Worm (Caenorhabditis elegans) whole organism, late embryonic: ENCODE measurements around the gene ppk-2.

Experiments
- ama-1 ChIP-seq: fragments of 150-350 bp; optimal IDR thresholded peaks from 2 replicates; lab custom pipeline; 2014
- ceh-31 ChIP-seq: sonication (generic microtip); optimal IDR thresholded peaks from 2 replicates; lab custom pipeline; 2016; ENCODE audit warnings: missing genetic modification characterization, missing compliant biosample characterization
- ceh-9 ChIP-seq: sonication (generic microtip); optimal IDR thresholded peaks from 2 replicates; lab custom pipeline; 2016; ENCODE audit warnings: mild to moderate bottlenecking, missing genetic modification characterization, inconsistent platforms, missing compliant biosample characterization
- dve-1 ChIP-seq: sonication (generic microtip); optimal IDR thresholded peaks from 2 replicates; lab custom pipeline; 2017; ENCODE audit warnings: antibody characterized with exemption, mild to moderate bottlenecking, missing genetic modification characterization, missing compliant biosample characterization
- madf-2 ChIP-seq: sonication (generic microtip); optimal IDR thresholded peaks from 2 replicates; lab custom pipeline; 2017; ENCODE audit warnings: missing genetic modification characterization, missing compliant biosample characterization
- pqm-1 ChIP-seq: sonication (generic microtip); optimal IDR thresholded peaks from 2 replicates; lab custom pipeline; 2016; ENCODE audit warnings: missing genetic modification characterization, missing compliant biosample characterization
- ref-2 ChIP-seq: sonication (generic microtip); optimal IDR thresholded peaks from 2 replicates; lab custom pipeline; 2016; ENCODE audit warnings: missing genetic modification characterization, missing compliant biosample characterization
- tbx-2 ChIP-seq: sonication (generic microtip); optimal IDR thresholded peaks from 2 replicates; lab custom pipeline; 2016; ENCODE audit warnings: missing genetic modification characterization, missing compliant biosample characterization

DNA sequence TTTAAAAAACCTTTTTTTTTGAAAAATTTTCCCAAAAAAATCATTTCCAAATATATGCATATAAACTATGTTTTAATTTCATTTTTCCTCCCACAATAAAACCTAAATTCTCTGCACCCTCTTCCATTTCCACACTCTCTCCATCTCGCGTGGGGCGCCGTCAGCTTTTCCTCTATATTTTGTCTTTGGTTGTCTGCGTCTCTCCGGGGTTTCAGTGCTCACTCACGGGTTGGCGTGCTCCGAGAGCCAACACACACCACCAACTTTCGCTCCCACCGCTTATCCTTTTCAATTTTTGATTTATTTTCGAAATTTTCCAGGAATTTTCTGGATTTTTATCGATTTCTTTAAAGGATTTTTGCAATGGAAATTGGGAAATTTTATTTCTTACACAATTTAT, 12.6 kb upstream of the ppk-2 start:
- TF ChIP-seq ceh-31 (tag; lab: Kevin White, UChicago) (no peak), pqm-1 (no peak), ceh-9 (tag; lab: Kevin White, UChicago) (no peak), tbx-2 (tag; lab: Kevin White, UChicago) (no peak), ama-1 (no peak), ref-2 (tag; lab: Kevin White, UChicago) (no peak), dve-1 (tag; lab: Kevin White, UChicago) (no peak), madf-2 (tag; lab: Kevin White, UChicago) (no peak)
